Worm (Caenorhabditis elegans): Measurements from ENCODE around the gene unc-112.
A peak's percentile ranks its signal among the peaks of the same experiment; 100 is the strongest.

unc-112 gene

ce11 chrV:14665728-14666127 is 30.7 kb downstream of the unc-112 start, which contains the start of gene C47E8.1:
TSS of gene C47E8.1 (plus strand) at chrV:14666028.
- TF ChIP-seq hpl-2 (GFP tag; optimal IDR thresholded peaks at IDR 0.05), result no peak
- no peak for TF ChIP-seq grh-1 (GFP tag; IDR thresholded peaks at IDR 0.05)
- TF ChIP-seq ama-1 (optimal IDR thresholded peaks at IDR 0.05), result no peak
- TF ChIP-seq aha-1 (tag; optimal IDR thresholded peaks at IDR 0.05), result no peak
- TF ChIP-seq efl-1 (optimal IDR thresholded peaks at IDR 0.05), result no peak
- no peak for TF ChIP-seq efl-1 (GFP tag; optimal IDR thresholded peaks at IDR 0.05 in 1 of 2)
- TF ChIP-seq tbx-2 (tag; optimal IDR thresholded peaks at IDR 0.05), result no peak
- TF ChIP-seq nhr-47 (tag; optimal IDR thresholded peaks at IDR 0.05), result no peak
- TF ChIP-seq zip-4 (GFP tag; optimal IDR thresholded peaks at IDR 0.05), result no peak
- TF ChIP-seq pax-3 (tag; optimal IDR thresholded peaks at IDR 0.05), result no peak
- TF ChIP-seq ceh-88 (GFP tag; IDR thresholded peaks at IDR 0.05), result no peak
- TF ChIP-seq lin-35 (GFP tag; optimal IDR thresholded peaks at IDR 0.05), result no peak
- no peak for TF ChIP-seq ztf-11 (tag; optimal IDR thresholded peaks at IDR 0.05)
- no peak for TF ChIP-seq fkh-4 (tag; optimal IDR thresholded peaks at IDR 0.05; ENCODE audit: borderline replicate concordance)
- TF ChIP-seq ceh-82 (tag; optimal IDR thresholded peaks at IDR 0.05), result no peak
- TF ChIP-seq swsn-7 (tag; optimal IDR thresholded peaks at IDR 0.05), result no peak
- TF ChIP-seq nhr-77 (tag; optimal IDR thresholded peaks at IDR 0.05), result no peak
- no peak for TF ChIP-seq ceh-8 (GFP tag; optimal IDR thresholded peaks at IDR 0.05)
- no peak for TF ChIP-seq egl-13 (tag; optimal IDR thresholded peaks at IDR 0.05)
- no peak for TF ChIP-seq unc-62 (GFP tag; optimal IDR thresholded peaks at IDR 0.05)

- no peak for TF ChIP-seq mab-9 (GFP tag; IDR thresholded peaks at IDR 0.05)
- TF ChIP-seq zag-1 (tag; optimal IDR thresholded peaks at IDR 0.05), result no peak
- TF ChIP-seq nhr-90 (tag; optimal IDR thresholded peaks at IDR 0.05; ENCODE audit: poor library complexity), result no peak
- no peak for TF ChIP-seq C04F5.9 (tag; optimal IDR thresholded peaks at IDR 0.05)
- no peak for TF ChIP-seq hlh-4 (tag; optimal IDR thresholded peaks at IDR 0.05)
- TF ChIP-seq dsc-1 (tag; optimal IDR thresholded peaks at IDR 0.05), result no peak
- no peak for TF ChIP-seq nhr-237 (tag; optimal IDR thresholded peaks at IDR 0.05)
- TF ChIP-seq efl-3 (GFP tag; optimal IDR thresholded peaks at IDR 0.05), result no peak
- no peak for TF ChIP-seq snu-23 (GFP tag; optimal IDR thresholded peaks at IDR 0.05)
- TF ChIP-seq lin-13 (GFP tag; optimal IDR thresholded peaks at IDR 0.05), result no peak
- no peak for TF ChIP-seq ztf-4 (tag; optimal IDR thresholded peaks at IDR 0.05)
- no peak for TF ChIP-seq ama-1 (optimal IDR thresholded peaks at IDR 0.05)
- TF ChIP-seq nhr-20 (tag; optimal IDR thresholded peaks at IDR 0.05), result no peak
- TF ChIP-seq pax-3 (tag; optimal IDR thresholded peaks at IDR 0.05), result no peak
- TF ChIP-seq grh-1 (GFP tag; IDR thresholded peaks at IDR 0.05), result no peak
- TF ChIP-seq Y116A8C.19 (tag; optimal IDR thresholded peaks at IDR 0.05; ENCODE audit: borderline replicate concordance), result no peak
These were observed 33.4 kb downstream of the unc-112 start, which contains the start of gene C47E8.9 for ce11 chrV:14663006-14663405. TSS of gene C47E8.9 (plus strand) at chrV:14663306.

DNA sequence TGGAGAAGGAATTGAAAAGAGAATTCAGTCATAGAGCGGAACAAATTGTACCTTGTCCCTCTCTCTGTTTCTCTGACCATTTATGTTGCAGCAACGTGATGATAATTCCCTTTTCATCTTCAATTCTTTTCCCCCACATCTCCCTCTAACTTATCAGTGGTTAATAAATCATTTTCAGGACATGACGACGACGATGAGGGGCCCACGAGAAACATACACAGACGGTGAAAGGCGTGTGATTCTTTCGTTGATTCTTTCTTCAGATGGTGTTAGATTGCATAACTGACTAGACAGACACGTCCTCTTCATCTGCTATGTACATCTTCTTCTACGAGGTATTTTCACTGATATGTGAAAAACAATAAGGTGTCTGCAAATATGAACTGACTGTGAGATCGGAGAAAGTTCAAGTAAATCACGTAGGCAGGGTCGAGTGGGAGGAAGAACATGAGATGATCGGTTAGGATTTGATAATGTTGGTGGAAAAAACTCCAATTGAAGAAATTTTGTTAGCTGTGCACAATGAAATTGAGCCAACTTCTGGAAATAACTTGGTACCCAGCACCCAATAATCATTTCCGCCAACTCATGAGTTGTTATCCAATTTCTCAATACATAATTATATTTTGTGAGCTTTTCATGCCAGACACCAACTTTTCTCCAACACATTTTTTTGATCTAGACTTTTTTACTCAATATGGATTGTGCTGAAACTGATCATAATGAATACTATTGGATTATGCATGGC is 35.7 kb downstream of the unc-112 start, which contains the start of gene srh-17:
Gene srh-17 (plus strand): TSS at position 698 of the 748 bp plus-strand sequence.
- TF ChIP-seq mep-1 (tag; optimal IDR thresholded peaks at IDR 0.05), result no peak
- peak in 1 of 2 experiments; percentile 87 for TF ChIP-seq mdl-1 (tag; optimal IDR thresholded peaks at IDR 0.05)
- TF ChIP-seq tlp-1 (tag; optimal IDR thresholded peaks at IDR 0.05), result no peak
- peak; percentile 95 for TF ChIP-seq nhr-85 (tag)
- peak; percentile 59 for TF ChIP-seq tbx-2 (tag; optimal IDR thresholded peaks at IDR 0.05)
- peak in 1 of 2 experiments; percentile 74 for TF ChIP-seq lin-35 (GFP tag; optimal IDR thresholded peaks at IDR 0.05)
- no peak for TF ChIP-seq ama-1 (optimal IDR thresholded peaks at IDR 0.05)
- TF ChIP-seq nhr-20 (tag; optimal IDR thresholded peaks at IDR 0.05), result peak; percentile 78
- peak; percentile 50; the same call in 1 of the 2 replicates for TF ChIP-seq grh-1 (GFP tag; IDR thresholded peaks at IDR 0.05)
- TF ChIP-seq lsy-2 (tag; optimal IDR thresholded peaks at IDR 0.05), result peak in 1 of 2 experiments; percentile 37
- TF ChIP-seq nhr-19 (GFP tag; conservative IDR thresholded peaks at IDR 0.05), result peak; percentile 43
- peak in 5 of 6 experiments; percentile 21 to 95 (median 72) for TF ChIP-seq elt-3 (tag; optimal IDR thresholded peaks at IDR 0.05)
- TF ChIP-seq blmp-1 (tag; optimal IDR thresholded peaks at IDR 0.05), result peak; percentile 91
- TF ChIP-seq nhr-47 (tag; optimal IDR thresholded peaks at IDR 0.05), result peak; percentile 49
- TF ChIP-seq snu-23 (GFP tag; optimal IDR thresholded peaks at IDR 0.05), result peak; percentile 64
- peak; percentile 75 for TF ChIP-seq lin-14 (GFP tag; optimal IDR thresholded peaks at IDR 0.05)
- TF ChIP-seq nhr-71 (tag; optimal IDR thresholded peaks at IDR 0.05), result peak; percentile 77
- peak; percentile 1 for TF ChIP-seq skn-1 (tag; optimal IDR thresholded peaks at IDR 0.05)
- no peak for TF ChIP-seq fos-1 (tag; optimal IDR thresholded peaks at IDR 0.05)
- peak; percentile 73 for TF ChIP-seq nhr-90 (tag; optimal IDR thresholded peaks at IDR 0.05; ENCODE audit: poor library complexity)

Data from whole organism, L1 larva.